Worm (Caenorhabditis elegans) whole organism, midembryonic: Measurements from ENCODE around the gene C17H11.2.

Source experiments
- T22C8.4 ChIP-seq: fragments of 200-800 bp; sonication (Bioruptor generic); IDR thresholded peaks from 2 replicates; pipeline ENCODE4 v1.3.6; 2022; ENCODE audit warnings: missing genetic modification characterization, missing compliant biosample characterization
- flt-1 ChIP-seq: fragments of 200-800 bp; sonication (Bioruptor generic); IDR thresholded peaks from 2 replicates; pipeline ENCODE4 v1.3.6; 2022; ENCODE audit warnings: missing genetic modification characterization, missing compliant biosample characterization
- klf-2 ChIP-seq: fragments of 200-800 bp; sonication (Bioruptor generic); conservative IDR thresholded peaks from 2 replicates; pipeline ENCODE4 v1.3.6; 2022; ENCODE audit warnings: missing genetic modification reagents, missing genetic modification characterization, missing compliant biosample characterization
- med-1 ChIP-seq: sonication (generic microtip); optimal IDR thresholded peaks from 2 replicates; lab custom pipeline; 2017; ENCODE audit warnings: missing genetic modification characterization, mild to moderate bottlenecking, missing compliant biosample characterization, antibody characterized with exemption, missing genetic modification reagents; ENCODE audit not compliant: insufficient read depth
- tab-1 ChIP-seq: fragments of 200-800 bp; sonication (Bioruptor generic); IDR thresholded peaks from 2 replicates; pipeline ENCODE4 v1.3.6; 2022; ENCODE audit warnings: missing genetic modification characterization, missing compliant biosample characterization
- ztf-23 ChIP-seq: fragments of 200-800 bp; sonication (Bioruptor generic); IDR thresholded peaks from 2 replicates; pipeline ENCODE4 v1.3.6; 2022; ENCODE audit warnings: missing genetic modification reagents, missing genetic modification characterization, missing compliant biosample characterization
- ztf-29 ChIP-seq: fragments of 200-800 bp; sonication (Bioruptor generic); IDR thresholded peaks from 2 replicates; pipeline ENCODE4 v1.3.6; 2022; ENCODE audit warnings: missing genetic modification reagents, missing genetic modification characterization, missing compliant biosample characterization

DNA sequence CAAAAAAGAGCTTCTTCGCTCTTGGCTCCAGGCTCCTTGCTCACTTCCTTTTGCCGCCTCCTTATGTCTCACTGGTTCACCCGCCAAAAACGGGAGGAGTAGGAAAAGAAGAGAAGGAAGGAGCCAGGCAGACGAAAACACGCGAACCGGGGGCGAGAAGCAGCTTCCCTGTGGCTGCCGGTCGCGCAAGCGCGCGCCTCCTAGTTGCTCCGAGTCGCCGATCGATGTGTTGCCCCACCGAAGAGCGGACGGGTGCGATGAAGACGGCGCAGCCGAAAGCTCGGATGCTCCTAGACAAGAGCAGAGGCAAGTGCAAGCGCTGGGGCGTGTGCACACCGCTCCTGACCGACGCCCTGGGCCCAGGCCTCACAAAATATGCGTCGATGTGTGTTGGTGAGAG, 6.2 kb upstream of the C17H11.2 start:
- TF ChIP-seq klf-2 (GFP tag; lab: Robert Waterston, UW), result no peak
- TF ChIP-seq med-1 (GFP tag; lab: Kevin White, UChicago), result no peak
- TF ChIP-seq T22C8.4, result 0 out of 2 replicates have a peak, but pooled peaks have one; percentile 26
- 0 out of 2 replicates have a peak, but pooled peaks have one; percentile 8 for TF ChIP-seq ztf-23 (GFP tag; lab: Robert Waterston, UW)
- peak; percentile 26; the same call in 1 of the 2 replicates for TF ChIP-seq flt-1
- no peak for TF ChIP-seq tab-1 (GFP tag; lab: Robert Waterston, UW)
- TF ChIP-seq ztf-29 (GFP tag; lab: Robert Waterston, UW), result no peak
